Worm (Caenorhabditis elegans) whole organism, midembryonic: Measurements from ENCODE around the gene H12I13.6.

Experiments
- T22C8.4 ChIP-seq: fragments of 200-800 bp; sonication (Bioruptor generic); IDR thresholded peaks from 2 replicates; pipeline ENCODE4 v1.3.6; 2022; ENCODE audit warnings: missing genetic modification characterization, missing compliant biosample characterization
- cog-1 ChIP-seq: sonication (generic microtip); optimal IDR thresholded peaks from 2 replicates; lab custom pipeline; 2016; ENCODE audit warnings: missing genetic modification characterization, missing compliant biosample characterization
- flt-1 ChIP-seq: fragments of 200-800 bp; sonication (Bioruptor generic); IDR thresholded peaks from 2 replicates; pipeline ENCODE4 v1.3.6; 2022; ENCODE audit warnings: missing genetic modification characterization, missing compliant biosample characterization
- klf-2 ChIP-seq: fragments of 200-800 bp; sonication (Bioruptor generic); conservative IDR thresholded peaks from 2 replicates; pipeline ENCODE4 v1.3.6; 2022; ENCODE audit warnings: missing genetic modification reagents, missing genetic modification characterization, missing compliant biosample characterization
- ref-1 ChIP-seq: fragments of 200-800 bp; sonication (Bioruptor generic); conservative IDR thresholded peaks from 2 replicates; pipeline ENCODE4 v1.3.6; 2022; ENCODE audit warnings: missing genetic modification reagents, missing genetic modification characterization, missing compliant biosample characterization
- tab-1 ChIP-seq: fragments of 200-800 bp; sonication (Bioruptor generic); IDR thresholded peaks from 2 replicates; pipeline ENCODE4 v1.3.6; 2022; ENCODE audit warnings: missing genetic modification characterization, missing compliant biosample characterization
- ztf-29 ChIP-seq: fragments of 200-800 bp; sonication (Bioruptor generic); IDR thresholded peaks from 2 replicates; pipeline ENCODE4 v1.3.6; 2022; ENCODE audit warnings: missing genetic modification reagents, missing genetic modification characterization, missing compliant biosample characterization

ce11 chrII:6116701-6117100 is 39.0 kb downstream of the H12I13.6 start:
- no peak for TF ChIP-seq flt-1 (GFP tag; lab: Robert Waterston, UW)
- TF ChIP-seq cog-1 (tag; lab: Kevin White, UChicago), result no peak
- no peak for TF ChIP-seq ref-1 (GFP tag; lab: Robert Waterston, UW)
- no peak for TF ChIP-seq T22C8.4
- TF ChIP-seq klf-2 (GFP tag; lab: Robert Waterston, UW), result no peak
- no peak for TF ChIP-seq ztf-29 (GFP tag; lab: Robert Waterston, UW)
- no peak for TF ChIP-seq tab-1 (GFP tag; lab: Robert Waterston, UW)
